Fruit fly (Drosophila melanogaster): ENCODE measurements around the gene ph-d.

Gene ph-d

DNA sequence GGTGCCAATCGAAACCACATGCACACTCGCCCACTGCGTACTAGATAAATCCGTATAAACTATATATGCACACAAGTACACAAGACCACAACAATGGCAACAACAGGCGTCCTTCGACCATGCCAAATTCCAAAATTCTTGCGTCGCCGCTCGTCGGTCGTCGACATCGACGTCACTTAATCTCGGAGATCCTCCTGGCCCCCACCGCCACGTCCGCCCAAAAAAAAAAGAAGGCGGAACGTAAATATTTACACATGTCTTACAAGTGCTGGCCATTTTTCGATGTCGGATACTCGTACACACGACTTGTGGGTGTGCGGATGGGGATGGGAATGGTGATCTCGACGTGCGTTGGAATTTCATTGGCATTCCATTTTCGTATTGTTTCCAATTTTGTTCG lies 40.3 kb upstream of the ph-d start:
- TF ChIP-seq ss (GFP tag; optimal IDR thresholded peaks at IDR 0.05) (no peak), CG6808 (GFP tag; optimal IDR thresholded peaks at IDR 0.05) (no peak), CG31627 (GFP tag; optimal IDR thresholded peaks at IDR 0.05) (no peak), Ets96B (tag; optimal IDR thresholded peaks at IDR 0.05) (no peak), lz (GFP tag; optimal IDR thresholded peaks at IDR 0.05) (no peak), CG16779 (tag; optimal IDR thresholded peaks at IDR 0.05) (no peak), fkh (GFP tag; optimal IDR thresholded peaks at IDR 0.05) (no peak), CG6792 (GFP tag; optimal IDR thresholded peaks at IDR 0.05) (no peak), esn (GFP tag; optimal IDR thresholded peaks at IDR 0.05) (no peak), fd59A (GFP tag; optimal IDR thresholded peaks at IDR 0.05) (no peak), topi (GFP tag; optimal IDR thresholded peaks at IDR 0.05) (no peak), fd85E (GFP tag; optimal IDR thresholded peaks at IDR 0.05) (no peak), CG10631 (GFP tag; optimal IDR thresholded peaks at IDR 0.05) (no peak), CG9139 (GFP tag; optimal IDR thresholded peaks at IDR 0.05) (no peak), svp (GFP tag) (no peak), vri (GFP tag; optimal IDR thresholded peaks at IDR 0.05) (no peak)

DNA sequence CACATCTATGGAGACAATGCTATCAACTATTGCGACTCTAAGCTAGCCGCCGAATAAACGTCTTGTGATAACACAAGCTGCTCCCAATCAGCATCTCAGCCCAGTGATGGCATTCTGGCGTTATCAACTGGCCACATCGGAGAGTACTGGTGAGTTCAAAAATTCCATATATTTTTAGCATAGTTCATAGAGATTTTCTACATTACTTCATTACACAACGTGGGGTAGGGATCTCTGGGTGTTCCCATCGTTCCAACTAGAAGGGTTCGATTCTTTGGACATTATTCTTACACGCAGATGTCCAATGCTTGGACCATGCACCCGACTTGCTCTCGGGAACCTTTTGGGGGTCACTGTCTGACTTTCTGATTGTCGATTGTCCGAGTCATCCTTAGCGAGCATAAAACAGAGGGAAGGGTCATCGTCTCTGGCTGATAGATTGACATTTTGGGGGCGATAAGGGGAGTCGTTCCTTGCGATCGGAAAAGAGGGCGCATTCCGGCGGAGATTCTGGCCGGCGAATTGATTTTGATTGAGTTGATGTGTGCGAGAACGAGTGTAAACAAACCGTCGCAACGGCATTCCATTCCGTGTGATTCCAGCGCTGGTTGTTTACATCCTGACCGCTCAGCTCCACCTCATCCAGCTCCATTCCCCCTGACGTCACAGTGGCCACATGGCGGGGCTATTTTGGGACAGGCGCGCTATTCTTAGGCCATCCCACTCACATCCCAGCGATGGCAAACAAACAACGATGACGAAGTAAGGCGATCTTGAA lies 39.2 kb upstream of the ph-d start, which contains the start of the genes Cyp4d1 and CG3630:
Gene Cyp4d1 (minus strand): TSS at position 51 of the 778 bp plus-strand sequence.
Gene CG3630 (plus strand): TSS at position 67 of the 778 bp plus-strand sequence.
- peak; percentile 96 for TF ChIP-seq svp (GFP tag)
- TF ChIP-seq Sox14 (GFP tag; optimal IDR thresholded peaks at IDR 0.05) = no peak

- TF ChIP-seq CG10669 (GFP tag; optimal IDR thresholded peaks at IDR 0.05) (no peak), pdm3 (GFP tag; optimal IDR thresholded peaks at IDR 0.05) (no peak), salr (GFP tag; optimal IDR thresholded peaks at IDR 0.05) (no peak), CG8319 (GFP tag; optimal IDR thresholded peaks at IDR 0.05) (no peak), Hr39 (GFP tag; optimal IDR thresholded peaks at IDR 0.05) (no peak)
Observed at dm6 chrX:2161020-2161419, 37.9 kb upstream of the ph-d start.

DNA sequence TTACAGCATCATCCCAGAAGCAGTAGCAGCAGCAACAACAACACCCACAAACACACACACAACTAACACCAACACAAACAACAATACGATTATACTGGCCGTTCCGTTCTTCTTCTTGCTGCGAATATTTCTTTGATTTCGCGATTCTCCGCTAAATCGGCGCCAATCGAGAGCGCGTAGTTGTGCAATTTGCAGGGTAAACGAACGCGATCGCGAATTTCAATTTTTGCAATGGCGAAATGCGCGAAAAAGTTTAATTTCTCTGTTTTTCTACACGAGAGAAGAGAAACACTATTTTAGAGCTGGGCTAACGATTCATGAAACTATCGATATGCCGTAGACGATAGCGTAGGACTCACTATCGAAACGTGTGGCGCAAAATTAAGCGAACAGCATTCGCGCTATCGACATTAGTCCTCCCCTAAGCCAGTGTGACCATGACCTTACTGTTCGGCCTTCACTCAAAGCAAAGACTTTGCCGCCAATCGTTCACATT lies 35.6 kb upstream of the ph-d start, which contains the start of gene wapl:
Gene wapl (minus strand): TSS at position 316 of the 496 bp plus-strand sequence.
- TF ChIP-seq Sox14 (GFP tag; optimal IDR thresholded peaks at IDR 0.05) = peak; percentile 7
- no peak for TF ChIP-seq CG6792 (GFP tag; optimal IDR thresholded peaks at IDR 0.05)
- peak; percentile 26 for TF ChIP-seq svp (GFP tag)
- TF ChIP-seq Eip78C (GFP tag) = peak; percentile 51
- TF ChIP-seq Hr4 (GFP tag; optimal IDR thresholded peaks at IDR 0.05) = no peak
- TF ChIP-seq CG6276 (GFP tag; optimal IDR thresholded peaks at IDR 0.05) = peak; percentile 19
- TF ChIP-seq cyc (GFP tag; optimal IDR thresholded peaks at IDR 0.05) = peak; percentile 10
- TF ChIP-seq eg (GFP tag; IDR thresholded peaks at IDR 0.05) = no peak
- TF ChIP-seq Hr39 (GFP tag; optimal IDR thresholded peaks at IDR 0.05) = peak; percentile 32
- TF ChIP-seq esn (GFP tag; optimal IDR thresholded peaks at IDR 0.05) = peak; percentile 34
- TF ChIP-seq CG3919 (GFP tag; optimal IDR thresholded peaks at IDR 0.05) = peak; percentile 26
- TF ChIP-seq Ets21C (GFP tag; optimal IDR thresholded peaks at IDR 0.05) = no peak

DNA sequence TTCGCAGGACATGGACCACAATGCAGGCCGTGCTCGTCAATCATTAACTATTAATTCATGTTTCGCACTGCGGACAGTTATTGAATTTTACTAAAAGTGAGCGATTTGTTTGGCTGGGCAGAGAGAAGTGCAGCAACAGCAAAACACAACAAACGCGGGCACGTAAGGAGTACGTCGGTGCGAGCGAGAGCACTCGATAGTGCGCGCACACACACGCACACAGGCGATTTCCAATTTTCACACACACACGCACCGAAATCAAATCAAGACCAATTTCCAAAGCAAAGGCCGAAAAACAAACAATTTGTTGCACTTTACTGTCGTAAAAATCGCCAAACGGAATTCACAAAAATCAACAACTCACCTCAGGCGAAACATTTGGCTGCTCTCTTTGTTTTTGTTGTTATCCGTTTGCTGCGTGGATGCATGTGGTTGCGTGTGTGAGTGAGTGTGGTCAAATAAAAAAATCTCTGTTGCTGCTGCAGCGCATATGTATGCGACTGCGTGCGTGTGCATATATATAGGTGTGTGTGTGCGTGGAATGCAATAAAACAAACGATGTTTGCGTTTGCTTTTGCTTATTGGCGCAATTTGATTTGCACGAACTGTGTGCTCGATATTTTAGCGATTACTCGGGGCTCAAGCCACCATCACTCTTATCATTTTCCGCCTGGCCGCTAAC lies 35.0 kb upstream of the ph-d start:
- TF ChIP-seq spab (GFP tag; optimal IDR thresholded peaks at IDR 0.05) = no peak
- peak in 1 of 2 experiments; percentile 41 for TF ChIP-seq ss (GFP tag; optimal IDR thresholded peaks at IDR 0.05)
- no peak for TF ChIP-seq CG31627 (GFP tag; optimal IDR thresholded peaks at IDR 0.05)
- TF ChIP-seq CG8632 (GFP tag; optimal IDR thresholded peaks at IDR 0.05) = no peak
- no peak for TF ChIP-seq pdm3 (GFP tag; optimal IDR thresholded peaks at IDR 0.05)
- TF ChIP-seq dac (GFP tag; optimal IDR thresholded peaks at IDR 0.05) = peak; percentile 18
- TF ChIP-seq CG8119 (GFP tag; IDR thresholded peaks at IDR 0.05) = 0 out of 3 replicates have a peak, but pooled peaks have one; percentile 32
- TF ChIP-seq fkh (GFP tag; optimal IDR thresholded peaks at IDR 0.05) = peak; percentile 42
- no peak for TF ChIP-seq cyc (GFP tag; optimal IDR thresholded peaks at IDR 0.05)
- TF ChIP-seq esn (GFP tag; optimal IDR thresholded peaks at IDR 0.05) = peak; percentile 1
- no peak for TF ChIP-seq Eip75B (GFP tag; optimal IDR thresholded peaks at IDR 0.05)
- TF ChIP-seq CG3032 (tag; optimal IDR thresholded peaks at IDR 0.05) = no peak
- TF ChIP-seq Eip78C (GFP tag) = peak; percentile 22
- peak; percentile 4 for TF ChIP-seq CG32006 (GFP tag; optimal IDR thresholded peaks at IDR 0.05)
- TF ChIP-seq lz (GFP tag; optimal IDR thresholded peaks at IDR 0.05) = no peak
- TF ChIP-seq Sox14 (GFP tag; optimal IDR thresholded peaks at IDR 0.05) = peak; percentile 17
- no peak for TF ChIP-seq CG34406 (GFP tag; optimal IDR thresholded peaks at IDR 0.05)

All from whole organism, prepupa.